Fruit fly (Drosophila melanogaster): ENCODE results near the gene CG8668.

- TF ChIP-seq CTCF (optimal IDR thresholded peaks at IDR 0.05): no peak
- no peak for TF ChIP-seq CG8478 (optimal IDR thresholded peaks at IDR 0.05)
Measured at dm6 chr2L:8123711-8124379, 3.0 kb upstream of the CG8668 start, which contains the start of the genes mon2 and CG8673.
